Worm (Caenorhabditis elegans) whole organism, young adult: ENCODE results near the gene tat-4.

Experiments used
- B0019.2 ChIP-seq: fragments of 200-800 bp; sonication (Bioruptor generic); conservative IDR thresholded peaks from 2 replicates; pipeline ENCODE4 v1.3.6; 2022; ENCODE audit warnings: missing genetic modification reagents, missing genetic modification characterization, missing compliant biosample characterization
- B0035.1 ChIP-seq: sonication (generic microtip); optimal IDR thresholded peaks from 2 replicates; lab custom pipeline; 2016; ENCODE audit warnings: missing genetic modification characterization, mild to moderate bottlenecking, missing compliant biosample characterization, missing genotype, missing genetic modification reagents
- B0261.1 ChIP-seq: sonication (generic microtip); optimal IDR thresholded peaks from 2 replicates; lab custom pipeline; 2016; ENCODE audit warnings: mild to moderate bottlenecking, missing genetic modification characterization, moderate library complexity, missing compliant biosample characterization
- B0336.3 ChIP-seq: fragments of 200-800 bp; sonication (Bioruptor generic); IDR thresholded peaks from 2 replicates; pipeline ENCODE4 v1.3.6; 2022; ENCODE audit warnings: missing genetic modification characterization, missing compliant biosample characterization
- C17E4.6 ChIP-seq: fragments of 200-800 bp; sonication (Bioruptor generic); IDR thresholded peaks from 2 replicates; pipeline ENCODE4 v1.3.6; 2022; ENCODE audit warnings: missing genetic modification reagents, missing genetic modification characterization, missing compliant biosample characterization
- D2030.7 ChIP-seq: fragments of 200-800 bp; sonication (Bioruptor generic); IDR thresholded peaks from 2 replicates; pipeline ENCODE4 v1.3.6; 2022; ENCODE audit warnings: missing genetic modification reagents, missing genetic modification characterization, missing compliant biosample characterization
- F23B12.7 ChIP-seq: sonication (generic microtip); optimal IDR thresholded peaks from 2 replicates; lab custom pipeline; 2017; ENCODE audit warnings: missing genetic modification characterization, mild to moderate bottlenecking, missing compliant biosample characterization, antibody characterized with exemption, moderate library complexity; ENCODE audit not compliant: insufficient read depth
- F55B11.4 ChIP-seq: sonication (generic microtip); optimal IDR thresholded peaks from 2 replicates; lab custom pipeline; 2016; ENCODE audit warnings: missing compliant biosample characterization, missing genetic modification characterization, borderline replicate concordance; ENCODE audit not compliant: insufficient read depth
- F57C9.4 ChIP-seq: sonication (generic microtip); optimal IDR thresholded peaks from 2 replicates; lab custom pipeline; 2017; ENCODE audit warnings: mild to moderate bottlenecking, missing genetic modification characterization, missing compliant biosample characterization
- K11D2.4 ChIP-seq: fragments of 200-800 bp; sonication (Bioruptor generic); IDR thresholded peaks from 2 replicates; pipeline ENCODE4 v1.3.6; 2022; ENCODE audit warnings: missing genetic modification reagents, missing genetic modification characterization, missing compliant biosample characterization
- Y53F4B.3 ChIP-seq: fragments of 200-800 bp; sonication (Bioruptor generic); IDR thresholded peaks from 2 replicates; pipeline ENCODE4 v1.3.6; 2022; ENCODE audit warnings: missing genetic modification reagents, missing genetic modification characterization, missing compliant biosample characterization
- Y56A3A.18 ChIP-seq: fragments of 200-800 bp; sonication (Bioruptor generic); IDR thresholded peaks from 2 replicates; pipeline ENCODE4 v1.3.6; 2022; ENCODE audit warnings: missing genetic modification reagents, missing genetic modification characterization, missing compliant biosample characterization
- attf-3 ChIP-seq: fragments of 200-800 bp; sonication (Bioruptor generic); conservative IDR thresholded peaks from 2 replicates; pipeline ENCODE4 v1.3.6; 2022; ENCODE audit warnings: missing genetic modification reagents, missing genetic modification characterization, missing compliant biosample characterization
- attf-6 ChIP-seq: fragments of 200-800 bp; sonication (Bioruptor generic); IDR thresholded peaks from 2 replicates; pipeline ENCODE4 v1.3.6; 2022; ENCODE audit warnings: missing genetic modification reagents, missing genetic modification characterization, missing compliant biosample characterization
- ceh-79 ChIP-seq: sonication (generic microtip); optimal IDR thresholded peaks from 2 replicates; lab custom pipeline; 2017; ENCODE audit warnings: mild to moderate bottlenecking, missing genetic modification characterization, missing compliant biosample characterization
- dox-1 ChIP-seq: fragments of 200-800 bp; sonication (Bioruptor generic); IDR thresholded peaks from 2 replicates; pipeline ENCODE4 v1.3.6; 2022; ENCODE audit warnings: missing genetic modification reagents, missing genetic modification characterization, missing compliant biosample characterization
- dpl-1 ChIP-seq: fragments of 150-350 bp; optimal IDR thresholded peaks from 2 replicates; lab custom pipeline; 2014; ENCODE audit warnings: missing biosample characterization, missing genetic modification reagents, missing genetic modification characterization
- efl-1 ChIP-seq: fragments of 150-350 bp; optimal IDR thresholded peaks from 2 replicates; lab custom pipeline; 2014; ENCODE audit warnings: missing biosample characterization, missing genetic modification reagents, missing genetic modification characterization
- egl-44 ChIP-seq: fragments of 200-800 bp; sonication (Bioruptor generic); IDR thresholded peaks from 2 replicates; pipeline ENCODE4 v1.3.6; 2022; ENCODE audit warnings: missing genetic modification reagents, missing genetic modification characterization, missing compliant biosample characterization
- egrh-3 ChIP-seq: fragments of 200-800 bp; sonication (Bioruptor generic); IDR thresholded peaks from 2 replicates; pipeline ENCODE4 v1.3.6; 2022; ENCODE audit warnings: missing genetic modification reagents, missing genetic modification characterization, missing compliant biosample characterization
- hlh-12 ChIP-seq: sonication (generic microtip); optimal IDR thresholded peaks from 2 replicates; lab custom pipeline; 2016; ENCODE audit warnings: missing genetic modification characterization, missing compliant biosample characterization
- hmg-1.2 ChIP-seq: fragments of 200-800 bp; sonication (Bioruptor generic); IDR thresholded peaks from 2 replicates; pipeline ENCODE4 v1.3.6; 2022; ENCODE audit warnings: missing genetic modification reagents, missing genetic modification characterization, missing compliant biosample characterization
- lin-54 ChIP-seq: fragments of 200-800 bp; sonication (Bioruptor generic); optimal IDR thresholded peaks from 2 replicates; lab custom pipeline; 2018; ENCODE audit warnings: mild to moderate bottlenecking, missing genetic modification characterization, missing compliant biosample characterization
- lsl-1 ChIP-seq: fragments of 200-800 bp; sonication (Bioruptor generic); optimal IDR thresholded peaks from 2 replicates; lab custom pipeline; 2018; ENCODE audit warnings: mild to moderate bottlenecking, missing genetic modification characterization, moderate library complexity, missing compliant biosample characterization
- lsy-27 ChIP-seq: sonication (generic microtip); optimal IDR thresholded peaks from 2 replicates; lab custom pipeline; 2017; ENCODE audit warnings: missing genetic modification characterization, mild to moderate bottlenecking, missing compliant biosample characterization, antibody characterized with exemption, missing genotype, borderline replicate concordance; ENCODE audit not compliant: insufficient read depth
- madf-10 ChIP-seq: sonication (generic microtip); optimal IDR thresholded peaks from 2 replicates; lab custom pipeline; 2016; ENCODE audit warnings: mild to moderate bottlenecking, missing genetic modification characterization, missing compliant biosample characterization
- madf-8 ChIP-seq: fragments of 200-800 bp; sonication (Bioruptor generic); conservative IDR thresholded peaks from 2 replicates; pipeline ENCODE4 v1.3.6; 2022; ENCODE audit warnings: missing genetic modification reagents, missing genetic modification characterization, missing compliant biosample characterization
- nfya-1 ChIP-seq: sonication (generic microtip); optimal IDR thresholded peaks from 2 replicates; lab custom pipeline; 2017; ENCODE audit warnings: antibody characterized with exemption, missing compliant biosample characterization, missing genetic modification characterization, borderline replicate concordance; ENCODE audit not compliant: insufficient read depth
- pbrm-1 ChIP-seq: fragments of 200-800 bp; sonication (Bioruptor generic); IDR thresholded peaks from 2 replicates; pipeline ENCODE4 v1.3.6; 2022; ENCODE audit warnings: missing genetic modification reagents, missing genetic modification characterization, missing compliant biosample characterization
- rpc-1 ChIP-seq, 2 experiments: fragments of 150-350 bp in 1 of 2; sonication (generic microtip) in 1 of 2; optimal IDR thresholded peaks; 2 replicates each; lab custom pipeline; 2014 to 2018; ENCODE audit warnings: missing biosample characterization in 1 of 2, missing genetic modification characterization in 1 of 2, missing genetic modification reagents in 1 of 2, missing genotype in 1 of 2
- sdz-38 ChIP-seq: sonication (generic microtip); optimal IDR thresholded peaks from 2 replicates; lab custom pipeline; 2016; ENCODE audit warnings: missing genotype, missing genetic modification characterization, missing compliant biosample characterization
- sea-2 ChIP-seq: fragments of 200-800 bp; sonication (Bioruptor generic); IDR thresholded peaks from 2 replicates; pipeline ENCODE4 v1.3.6; 2022; ENCODE audit warnings: missing genetic modification characterization, missing compliant biosample characterization
- snpc-3.4 ChIP-seq: sonication (generic microtip); optimal IDR thresholded peaks from 2 replicates; lab custom pipeline; 2017; ENCODE audit warnings: missing genetic modification characterization, mild to moderate bottlenecking, missing compliant biosample characterization, antibody characterized with exemption, moderate library complexity, missing genotype, missing genetic modification reagents
- somi-1 ChIP-seq: fragments of 200-800 bp; sonication (Bioruptor generic); optimal IDR thresholded peaks from 2 replicates; lab custom pipeline; 2018; ENCODE audit warnings: mild to moderate bottlenecking, missing genetic modification characterization, missing compliant biosample characterization
- tbp1 ChIP-seq: fragments of 200-800 bp; sonication (Bioruptor generic); optimal IDR thresholded peaks from 2 replicates; lab custom pipeline; 2018; ENCODE audit warnings: mild to moderate bottlenecking, missing genetic modification characterization, missing compliant biosample characterization
- zim-3 ChIP-seq: sonication (generic microtip); optimal IDR thresholded peaks from 2 replicates; lab custom pipeline; 2017; ENCODE audit warnings: mild to moderate bottlenecking, missing genetic modification characterization, moderate library complexity, missing compliant biosample characterization
- ztf-26 ChIP-seq: sonication (generic microtip); optimal IDR thresholded peaks from 2 replicates; lab custom pipeline; 2017; ENCODE audit warnings: missing genetic modification characterization, missing compliant biosample characterization

tat-4 gene

DNA sequence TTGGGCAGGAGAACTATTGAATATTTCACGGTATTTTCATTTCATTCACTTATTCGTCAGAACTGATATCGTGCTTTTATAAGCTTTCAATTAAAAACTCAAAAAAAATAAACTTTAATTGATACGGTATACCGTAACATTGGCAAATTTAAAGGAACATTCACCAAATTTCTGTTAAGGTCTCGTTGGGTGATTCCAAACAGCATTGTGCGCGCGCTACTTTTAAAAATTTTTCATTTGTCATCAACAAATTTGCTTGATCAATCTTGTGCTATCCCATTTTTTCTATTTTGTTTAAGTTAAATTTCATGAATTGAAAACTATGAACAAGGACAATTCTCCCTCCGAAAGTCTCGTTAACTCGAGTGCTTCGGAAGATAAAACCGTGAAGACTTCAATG is 45.6 kb downstream of the tat-4 start, which contains the start of gene szy-4 (continued):
- TF ChIP-seq madf-8 (GFP tag; lab: Robert Waterston, UW) = peak; percentile 71
- no peak for TF ChIP-seq dox-1
- peak; percentile 89 for TF ChIP-seq efl-1 (GFP tag; lab: Kevin White, UChicago)
- TF ChIP-seq egl-44 = no peak
- TF ChIP-seq C17E4.6 (GFP tag; lab: Robert Waterston, UW) = no peak
- peak; percentile 54 for TF ChIP-seq lin-54 (GFP tag; lab: Kevin White, UChicago)

DNA sequence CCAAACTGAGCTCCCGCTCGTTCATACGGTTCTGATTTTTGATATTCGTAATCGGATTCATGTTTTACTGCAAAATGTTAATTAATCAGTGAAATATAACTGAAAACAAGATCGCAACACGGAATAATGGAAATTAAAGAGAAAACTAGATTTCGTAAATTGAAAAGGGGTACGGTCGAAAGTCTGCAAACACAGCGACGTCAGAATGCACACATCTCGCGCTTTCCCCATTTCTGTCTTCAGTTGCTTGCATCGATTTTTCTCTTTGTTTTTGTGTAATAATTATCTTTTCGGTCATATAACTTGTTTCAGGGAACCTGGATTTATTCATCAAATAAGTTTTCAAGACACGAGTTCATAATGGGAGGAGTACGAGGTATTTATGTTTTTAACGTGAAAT is 47.2 kb downstream of the tat-4 start, which contains the start of the genes rbmx-2 and C30B5.2:
rbmx-2 (minus strand) TSS at position 74 of the 400 bp plus-strand sequence.
C30B5.2 (plus strand) TSS at position 306 of the 400 bp plus-strand sequence.
- TF ChIP-seq lsl-1 (GFP tag; lab: Kevin White, UChicago) (peak; percentile 60), tbp1 (peak; percentile 24), lsy-27 (tag; lab: Kevin White, UChicago) (peak; percentile 7), snpc-3.4 (tag; lab: Kevin White, UChicago) (peak; percentile 20), egrh-3 (GFP tag; lab: Robert Waterston, UW) (no peak), F23B12.7 (tag; lab: Kevin White, UChicago) (peak; percentile 92), B0261.1 (tag; lab: Kevin White, UChicago) (no peak), ceh-79 (no peak), B0019.2 (no peak), D2030.7 (peak; percentile 23; the same call in 1 of the 2 replicates), pbrm-1 (GFP tag; lab: Robert Waterston, UW) (peak; percentile 37; the same call in 1 of the 2 replicates)

DNA sequence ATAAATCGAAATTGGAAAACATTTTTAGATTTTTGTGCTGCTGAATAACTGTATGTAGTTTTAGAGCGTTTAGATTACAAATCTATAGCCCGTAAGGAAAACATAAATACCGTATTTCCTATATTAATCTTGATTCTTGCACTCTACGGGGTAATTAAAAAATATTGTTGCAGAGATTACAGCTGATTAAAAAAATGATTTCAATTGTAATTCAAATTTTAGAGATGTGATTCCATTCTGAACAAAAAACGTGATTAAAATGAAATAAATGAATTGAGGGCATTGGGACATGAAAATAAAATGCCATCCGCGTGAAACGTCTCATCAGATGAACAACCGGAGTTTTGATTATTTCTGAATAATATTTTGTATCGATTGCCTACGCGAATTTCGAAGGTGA is 51.6 kb downstream of the tat-4 start, which contains the start of gene cpb-2:
cpb-2 (plus strand) TSS at position 301 of the 400 bp plus-strand sequence.
- TF ChIP-seq F23B12.7 (tag; lab: Kevin White, UChicago) (no peak), B0035.1 (tag; lab: Kevin White, UChicago) (no peak)
- TF ChIP-seq, all 124 proteins: peak for 0

DNA sequence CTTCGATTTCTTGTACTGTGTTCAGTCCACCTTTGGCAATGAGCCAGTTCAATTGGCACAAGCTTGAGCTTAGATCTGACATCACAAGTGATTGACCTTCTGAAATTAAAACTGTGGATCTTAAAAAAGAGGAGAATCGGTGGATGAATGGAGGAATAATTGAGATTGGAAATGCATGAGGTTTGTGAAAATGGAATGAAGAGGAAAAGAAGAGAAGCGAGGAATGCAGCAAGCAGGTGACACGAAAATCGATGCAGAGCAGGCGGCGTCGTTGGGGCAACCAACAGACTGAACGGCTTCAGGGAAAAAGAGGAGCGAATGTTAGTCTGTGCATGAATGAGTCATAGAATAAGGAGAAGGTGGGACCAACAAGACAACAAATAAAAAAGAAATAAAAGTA is 52.8 kb downstream of the tat-4 start, which contains the start of gene fkh-8:
fkh-8 (minus strand) TSS at position 101 of the 400 bp plus-strand sequence.
- TF ChIP-seq hlh-12 (tag; lab: Kevin White, UChicago) (no peak), sea-2 (GFP tag; lab: Robert Waterston, UW) (no peak), ztf-26 (tag; lab: Kevin White, UChicago) (no peak)

DNA sequence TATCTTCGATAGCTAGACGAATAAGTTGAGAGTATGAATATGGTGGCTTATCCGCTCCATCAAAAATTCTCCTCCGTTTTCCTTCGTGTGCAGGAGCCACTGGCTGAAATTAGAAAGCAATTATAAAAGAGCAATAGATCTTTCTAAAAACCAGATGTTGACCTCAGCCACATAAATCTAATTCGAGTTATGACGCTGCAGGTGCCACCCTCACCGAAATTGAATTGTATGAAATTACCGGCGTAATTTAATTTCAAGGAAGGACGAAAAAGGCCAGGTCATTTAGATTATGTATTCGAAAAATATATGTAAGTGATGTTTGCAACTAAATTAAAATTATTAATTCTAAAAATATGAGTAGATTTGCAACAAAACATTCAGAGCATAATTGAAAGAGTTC is 53.3 kb downstream of the tat-4 start:
- TF ChIP-seq sdz-38 (tag; lab: Kevin White, UChicago) (no peak), F55B11.4 (tag; lab: Kevin White, UChicago) (no peak), nfya-1 (tag; lab: Kevin White, UChicago) (no peak), zim-3 (tag; lab: Kevin White, UChicago) (no peak), hmg-1.2 (GFP tag; lab: Robert Waterston, UW) (no peak), Y53F4B.3 (GFP tag; lab: Robert Waterston, UW) (no peak), sea-2 (GFP tag; lab: Robert Waterston, UW) (no peak), madf-10 (tag; lab: Kevin White, UChicago) (no peak), B0019.2 (no peak), B0336.3 (no peak), K11D2.4 (GFP tag; lab: Robert Waterston, UW) (no peak), F57C9.4 (tag; lab: Kevin White, UChicago) (no peak), somi-1 (GFP tag; lab: Kevin White, UChicago) (no peak), rpc-1 (optimal IDR thresholded peaks at IDR 0.05; lab: Kevin White, UChicago) (no peak), rpc-1 (tag; optimal IDR thresholded peaks at IDR 0.05; lab: Kevin White, UChicago) (no peak), dpl-1 (GFP tag; lab: Kevin White, UChicago) (no peak), attf-6 (GFP tag; lab: Robert Waterston, UW) (no peak), attf-3 (GFP tag; lab: Robert Waterston, UW) (no peak), Y56A3A.18 (no peak), B0261.1 (tag; lab: Kevin White, UChicago) (no peak), egl-44 (no peak)
